Fruit fly (Drosophila melanogaster) whole organism: ENCODE measurements around the gene CG32985.

Source experiments
- CG8478 ChIP-seq: fragments of >200 bp; optimal IDR thresholded peaks from 2 replicates; lab custom pipeline; 2018; ENCODE audit warnings: inconsistent platforms
- Dll ChIP-seq: fragments of >200 bp; optimal IDR thresholded peaks from 2 replicates; lab custom pipeline; 2017
- EcR ChIP-seq, 2 experiments: fragments of >200 bp; optimal IDR thresholded peaks; 2 replicates each; lab custom pipeline; 2017; ENCODE audit warnings: missing biosample characterization in 2 of 2, missing genetic modification characterization in 2 of 2, missing genetic modification reagents in 2 of 2
- pan ChIP-seq: fragments of >200 bp; optimal IDR thresholded peaks from 2 replicates; lab custom pipeline; 2017
- psq ChIP-seq: fragments of >200 bp; optimal IDR thresholded peaks from 2 replicates; lab custom pipeline; 2017
- usp ChIP-seq: fragments of >200 bp; optimal IDR thresholded peaks from 2 replicates; lab custom pipeline; 2017; ENCODE audit warnings: missing biosample characterization, missing genetic modification characterization, mixed read lengths

The CG32985 gene

dm6 chr2L:8991583-8991982, 29.2 kb downstream of the CG32985 start, which contains the start of gene CG9555:
CG9555 (plus strand) TSS chr2L:8991735.
- no peak for TF ChIP-seq CG8478
- TF ChIP-seq psq (lab: Kevin White, UChicago), result no peak
- TF ChIP-seq pan (lab: Kevin White, UChicago), result no peak
- TF ChIP-seq Dll (lab: Kevin White, UChicago), result no peak
- TF ChIP-seq usp, result no peak
- no peak for TF ChIP-seq EcR (GFP tag; optimal IDR thresholded peaks at IDR 0.05; lab: Kevin White, UChicago)

dm6 chr2L:8993650-8994441, 31.5 kb downstream of the CG32985 start, which contains the start of gene CG17906:
CG17906 (plus strand) TSS chr2L:8994391.
- TF ChIP-seq psq (lab: Kevin White, UChicago) (no peak), CG8478 (no peak)

- TF ChIP-seq EcR (GFP tag; optimal IDR thresholded peaks at IDR 0.05; lab: Kevin White, UChicago) (no peak), psq (lab: Kevin White, UChicago) (no peak)
Observed at dm6 chr2L:8997285-8997684, 35.0 kb downstream of the CG32985 start, which contains the start of the genes alien and CG18661. alien (minus strand) TSS chr2L:8997379. CG18661 (plus strand) TSS chr2L:8997605.

dm6 chr2L:8998237-8998636, 35.9 kb downstream of the CG32985 start, which contains the start of gene Try29F:
Try29F (plus strand) TSS chr2L:8998537.
- TF ChIP-seq CG8478 (no peak), pan (lab: Kevin White, UChicago) (no peak), EcR (GFP tag; optimal IDR thresholded peaks at IDR 0.05; lab: Kevin White, UChicago) (no peak), usp (no peak), Dll (lab: Kevin White, UChicago) (no peak), psq (lab: Kevin White, UChicago) (no peak)

- TF ChIP-seq EcR (GFP tag; optimal IDR thresholded peaks at IDR 0.05; lab: Kevin White, UChicago), result no peak
Observed at dm6 chr2L:9010267-9010666, 47.9 kb downstream of the CG32985 start, which contains the start of gene CG9568. CG9568 (plus strand) TSS chr2L:9010583.

- TF ChIP-seq psq (lab: Kevin White, UChicago), result no peak
- TF ChIP-seq EcR (GFP tag; optimal IDR thresholded peaks at IDR 0.05; lab: Kevin White, UChicago), result no peak
- TF ChIP-seq pan (lab: Kevin White, UChicago), result no peak
- TF ChIP-seq usp, result no peak
- TF ChIP-seq Dll (lab: Kevin White, UChicago), result no peak
- TF ChIP-seq CG8478, result no peak
Observed at dm6 chr2L:9011543-9012238, 49.4 kb downstream of the CG32985 start, which contains the start of gene CG13102. CG13102 (plus strand) TSS chr2L:9012188.

dm6 chr2L:9013968-9014367, 51.6 kb downstream of the CG32985 start, which contains the start of gene Rcd-1r:
Rcd-1r (minus strand) TSS chr2L:9014068.
- TF ChIP-seq psq (lab: Kevin White, UChicago), result no peak
- TF ChIP-seq pan (lab: Kevin White, UChicago), result no peak
- TF ChIP-seq Dll (lab: Kevin White, UChicago), result no peak
- TF ChIP-seq usp, result no peak
- no peak for TF ChIP-seq CG8478
- no peak for TF ChIP-seq EcR (GFP tag; optimal IDR thresholded peaks at IDR 0.05; lab: Kevin White, UChicago)
